Worm (Caenorhabditis elegans): ENCODE results near the gene F10E9.1.

The F10E9.1 gene

ce11 chrIII:8303440-8303839 lies 19.5 kb upstream of the F10E9.1 start:
- no peak for TF ChIP-seq ceh-18 (tag; optimal IDR thresholded peaks at IDR 0.05)
- no peak for TF ChIP-seq mec-3 (tag; optimal IDR thresholded peaks at IDR 0.05; ENCODE audit: borderline replicate concordance)
- TF ChIP-seq pag-3 (tag; optimal IDR thresholded peaks at IDR 0.05; ENCODE audit: borderline replicate concordance) = no peak
- TF ChIP-seq hlh-30 (tag; optimal IDR thresholded peaks at IDR 0.05; ENCODE audit: insufficient read depth) = no peak
- no peak for TF ChIP-seq odd-2 (tag; optimal IDR thresholded peaks at IDR 0.05)
- no peak for TF ChIP-seq ceh-14 (tag; optimal IDR thresholded peaks at IDR 0.05)
- no peak for TF ChIP-seq unc-3 (GFP tag; conservative IDR thresholded peaks at IDR 0.05)
- no peak for TF ChIP-seq unc-3 (tag; optimal IDR thresholded peaks at IDR 0.05)
- no peak for TF ChIP-seq fax-1 (tag; optimal IDR thresholded peaks at IDR 0.05)
- TF ChIP-seq gmeb-2 (tag; optimal IDR thresholded peaks at IDR 0.05) = no peak
- no peak for TF ChIP-seq pha-4 (tag; optimal IDR thresholded peaks at IDR 0.05)
- TF ChIP-seq unc-55 (GFP tag; optimal IDR thresholded peaks at IDR 0.05) = no peak
- no peak for TF ChIP-seq ceh-45 (GFP tag; IDR thresholded peaks at IDR 0.05)

ce11 chrIII:8305304-8305703 lies 17.7 kb upstream of the F10E9.1 start:
- TF ChIP-seq pros-1 (tag; optimal IDR thresholded peaks at IDR 0.05) (no peak), C08G9.2 (tag; optimal IDR thresholded peaks at IDR 0.05) (no peak)

ce11 chrIII:8305816-8306215 lies 17.1 kb upstream of the F10E9.1 start:
- TF ChIP-seq fkh-6 (tag; optimal IDR thresholded peaks at IDR 0.05) = no peak
- TF ChIP-seq nfya-1 (tag; optimal IDR thresholded peaks at IDR 0.05) = no peak
- no peak for TF ChIP-seq gmeb-2 (tag; optimal IDR thresholded peaks at IDR 0.05)
- TF ChIP-seq ref-2 (tag; optimal IDR thresholded peaks at IDR 0.05) = no peak
- TF ChIP-seq unc-3 (GFP tag; conservative IDR thresholded peaks at IDR 0.05) = no peak
- TF ChIP-seq unc-3 (tag; optimal IDR thresholded peaks at IDR 0.05) = no peak
- no peak for TF ChIP-seq tbx-2 (tag; optimal IDR thresholded peaks at IDR 0.05)
- TF ChIP-seq ceh-18 (tag; optimal IDR thresholded peaks at IDR 0.05) = no peak
- no peak for TF ChIP-seq lin-11 (tag; optimal IDR thresholded peaks at IDR 0.05)
- TF ChIP-seq ceh-30 (tag; optimal IDR thresholded peaks at IDR 0.05) = no peak
- TF ChIP-seq ceh-48 (tag; optimal IDR thresholded peaks at IDR 0.05) = no peak

ce11 chrIII:8307356-8307755 lies 15.6 kb upstream of the F10E9.1 start, which contains the start of the genes F10E9.7 and F10E9.5:
Gene F10E9.7, minus strand, starts transcription at chrIII:8307441.
Gene F10E9.5, plus strand, starts transcription at chrIII:8307592.
- TF ChIP-seq ahr-1 (tag; optimal IDR thresholded peaks at IDR 0.05) = peak; percentile 45
- TF ChIP-seq nfya-1 (tag; optimal IDR thresholded peaks at IDR 0.05) = peak; percentile 24
- TF ChIP-seq elt-4 (tag; optimal IDR thresholded peaks at IDR 0.05) = no peak
- TF ChIP-seq ceh-19 (GFP tag; optimal IDR thresholded peaks at IDR 0.05) = no peak
- TF ChIP-seq unc-55 (GFP tag; optimal IDR thresholded peaks at IDR 0.05) = no peak
- no peak for TF ChIP-seq T23F11.4 (GFP tag; optimal IDR thresholded peaks at IDR 0.05)
- TF ChIP-seq pax-1 (tag; optimal IDR thresholded peaks at IDR 0.05) = no peak
- peak; percentile 82 for TF ChIP-seq tbx-2 (tag; optimal IDR thresholded peaks at IDR 0.05)
- no peak for TF ChIP-seq nhr-232 (tag; optimal IDR thresholded peaks at IDR 0.05)
- TF ChIP-seq ttx-3 (tag; optimal IDR thresholded peaks at IDR 0.05) = peak; percentile 52
- TF ChIP-seq ceh-30 (tag; optimal IDR thresholded peaks at IDR 0.05) = no peak
- peak; percentile 75 for TF ChIP-seq elt-2 (tag; optimal IDR thresholded peaks at IDR 0.05)
- no peak for TF ChIP-seq gmeb-2 (tag; optimal IDR thresholded peaks at IDR 0.05)
- TF ChIP-seq unc-86 (tag; optimal IDR thresholded peaks at IDR 0.05) = peak; percentile 17
- no peak for TF ChIP-seq unc-3 (GFP tag; conservative IDR thresholded peaks at IDR 0.05)
- peak; percentile 29 for TF ChIP-seq unc-3 (tag; optimal IDR thresholded peaks at IDR 0.05)
- no peak for TF ChIP-seq sox-4 (tag; optimal IDR thresholded peaks at IDR 0.05)
- peak; percentile 81 for TF ChIP-seq tbx-7 (tag; optimal IDR thresholded peaks at IDR 0.05)
- no peak for TF ChIP-seq eyg-1 (tag; optimal IDR thresholded peaks at IDR 0.05)
- TF ChIP-seq F13H6.1 (tag; optimal IDR thresholded peaks at IDR 0.05) = peak; percentile 21
- TF ChIP-seq rnt-1 (tag; optimal IDR thresholded peaks at IDR 0.05) = peak; percentile 12
- no peak for TF ChIP-seq hlh-6 (tag; optimal IDR thresholded peaks at IDR 0.05)
- peak; percentile 86 for TF ChIP-seq C08G9.2 (tag; optimal IDR thresholded peaks at IDR 0.05)
- TF ChIP-seq ref-2 (tag; optimal IDR thresholded peaks at IDR 0.05) = peak; percentile 80
- peak; percentile 94 for TF ChIP-seq ceh-31 (tag; optimal IDR thresholded peaks at IDR 0.05)
- no peak for TF ChIP-seq pha-4 (tag; optimal IDR thresholded peaks at IDR 0.05)
- TF ChIP-seq lin-11 (tag; optimal IDR thresholded peaks at IDR 0.05) = no peak
- no peak for TF ChIP-seq pat-9 (tag; optimal IDR thresholded peaks at IDR 0.05)
- TF ChIP-seq zip-5 (tag; optimal IDR thresholded peaks at IDR 0.05) = peak; percentile 84
- TF ChIP-seq pqm-1 (tag; optimal IDR thresholded peaks at IDR 0.05) = no peak
- TF ChIP-seq che-1 (tag; optimal IDR thresholded peaks at IDR 0.05) = no peak
- peak; percentile 45 for TF ChIP-seq fax-1 (tag; optimal IDR thresholded peaks at IDR 0.05)
- no peak for TF ChIP-seq syd-9 (tag; optimal IDR thresholded peaks at IDR 0.05)
- TF ChIP-seq ama-1 (optimal IDR thresholded peaks at IDR 0.05) = no peak
- peak; percentile 2 for TF ChIP-seq ceh-18 (tag; optimal IDR thresholded peaks at IDR 0.05)
- TF ChIP-seq ceh-9 (tag; optimal IDR thresholded peaks at IDR 0.05) = no peak
- peak; percentile 93 for TF ChIP-seq ceh-2 (tag; optimal IDR thresholded peaks at IDR 0.05)
- TF ChIP-seq odd-2 (tag; optimal IDR thresholded peaks at IDR 0.05) = no peak
